Worm (Caenorhabditis elegans): ENCODE data around the gene F38H12.5.

DNA sequence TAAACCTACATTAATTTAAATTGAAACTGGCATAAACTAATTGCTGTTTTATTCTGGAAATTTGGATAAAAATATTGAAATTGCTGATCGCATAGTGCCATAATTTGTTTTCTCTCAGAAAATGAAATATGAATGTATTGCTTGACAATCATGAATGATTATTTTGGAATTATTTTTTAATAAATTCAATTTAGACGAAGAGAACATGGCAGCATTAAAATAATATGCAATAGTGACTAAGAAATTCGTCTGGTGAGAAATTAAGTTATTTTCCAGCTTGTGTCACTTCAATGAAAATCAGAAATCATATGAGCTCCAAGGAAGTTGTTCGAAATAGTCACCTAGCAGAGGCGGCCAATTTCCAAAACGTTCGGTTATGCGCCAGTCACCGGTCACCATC is 31.8 kb upstream of the F38H12.5 start, which contains the start of gene srw-133:
- TF ChIP-seq pha-4 (tag; optimal IDR thresholded peaks at IDR 0.05) (no peak), blmp-1 (tag; optimal IDR thresholded peaks at IDR 0.05) (no peak), nhr-237 (tag; optimal IDR thresholded peaks at IDR 0.05) (no peak)

All from whole organism, mixed stage, embryonic.